In the genomic region with DNA sequence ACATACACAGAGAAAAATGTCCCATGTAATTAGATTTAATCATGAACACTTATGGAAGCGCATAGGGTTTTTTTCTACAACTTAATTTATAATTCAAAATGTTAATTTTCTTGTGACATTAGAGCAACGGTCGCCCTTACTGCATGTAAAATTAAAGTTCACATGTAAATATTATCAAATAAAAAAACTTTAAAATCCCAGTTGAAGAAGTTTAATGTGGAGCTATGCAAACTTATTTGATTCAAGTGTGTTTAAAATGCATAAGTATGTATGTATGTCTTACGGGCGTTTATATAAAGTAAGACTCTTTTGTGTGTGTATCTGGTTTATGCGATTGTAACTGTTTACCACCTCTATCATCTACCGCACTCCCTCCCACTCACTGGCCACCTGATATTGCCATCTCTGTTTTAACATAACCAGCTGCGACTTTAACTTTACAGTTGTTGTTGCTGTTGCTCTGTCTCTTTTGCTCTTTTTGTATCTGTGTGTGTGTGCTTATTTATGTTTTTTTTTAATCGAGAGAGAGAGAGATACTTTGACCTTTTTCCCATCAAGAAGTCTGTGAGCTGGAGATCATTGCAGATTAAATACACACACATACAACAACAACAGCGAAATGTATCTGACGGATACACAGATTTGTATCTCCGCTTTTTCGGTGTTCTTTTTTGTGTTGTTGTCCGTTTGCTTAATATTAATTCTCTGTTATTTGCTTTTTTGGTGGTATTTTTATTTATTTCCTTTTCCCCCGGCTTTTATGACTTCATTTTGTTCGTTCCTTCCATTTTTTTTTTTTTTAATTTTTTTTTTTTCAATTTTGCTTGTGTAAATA, we compare ENCODE assay signal across 1 fruit fly cellular context.
A peak's percentile ranks its signal among the peaks of the same experiment; 100 is the strongest.
TF ChIP-seq lines count a peak whose summit lies in the region.

No protein-coding gene starts in this region.

TF ChIP-seq in whole organism, embryonic, 481 proteins besides CTCF, POLR2A, EP300 and RAD21 (continued from another document and continues in another):
- TF ChIP-seq Hmx (GFP tag; optimal IDR thresholded peaks at IDR 0.05; lab: Kevin White, UChicago) (peak; percentile 68), CG11695 (GFP tag; IDR thresholded peaks at IDR 0.05; lab: Robert Waterston, UW) (peak; percentile 88), CG15601 (tag; optimal IDR thresholded peaks at IDR 0.05; lab: Kevin White, UChicago) (peak; percentile 92), CG6791 (GFP tag; IDR thresholded peaks at IDR 0.05; lab: Robert Waterston, UW; ENCODE audit: partially characterized antibody) (no peak), CG3995 (GFP tag; optimal IDR thresholded peaks at IDR 0.05; lab: Kevin White, UChicago) (no peak), slou (GFP tag; optimal IDR thresholded peaks at IDR 0.05; lab: Kevin White, UChicago) (peak; percentile 88), CG12155 (GFP tag; optimal IDR thresholded peaks at IDR 0.05; lab: Kevin White, UChicago) (peak; percentile 53), lov (optimal IDR thresholded peaks at IDR 0.05; lab: Kevin White, UChicago) (no peak), lov (GFP tag; IDR thresholded peaks at IDR 0.05; lab: Robert Waterston, UW) (no peak), hkb (optimal IDR thresholded peaks at IDR 0.05; lab: Kevin White, UChicago) (no peak), hkb (GFP tag; IDR thresholded peaks at IDR 0.05; lab: Robert Waterston, UW) (peak; percentile 65), CG31365 (tag; optimal IDR thresholded peaks at IDR 0.05; lab: Kevin White, UChicago) (no peak), CG11560 (tag; IDR thresholded peaks at IDR 0.05; lab: Robert Waterston, UW) (no peak), ERR (GFP tag; optimal IDR thresholded peaks at IDR 0.05; lab: Kevin White, UChicago) (no peak), Hr51 (GFP tag; optimal IDR thresholded peaks at IDR 0.05; lab: Kevin White, UChicago) (peak; percentile 82 to 97), CG12391 (tag; optimal IDR thresholded peaks at IDR 0.05; lab: Kevin White, UChicago) (peak; percentile 93), Dad (GFP tag; optimal IDR thresholded peaks at IDR 0.05; lab: Kevin White, UChicago) (peak; percentile 54), Med (GFP tag; lab: Kevin White, UChicago) (peak; percentile 96), HLH54F (GFP tag; optimal IDR thresholded peaks at IDR 0.05; lab: Kevin White, UChicago) (peak; percentile 19), Blimp-1 (GFP tag; optimal IDR thresholded peaks at IDR 0.05; lab: Kevin White, UChicago) (peak; percentile 80), CG6854 (GFP tag; optimal IDR thresholded peaks at IDR 0.05; lab: Kevin White, UChicago) (peak; percentile 67), CG2202 (tag; optimal IDR thresholded peaks at IDR 0.05; lab: Kevin White, UChicago) (peak; percentile 80), gt (GFP tag; IDR thresholded peaks at IDR 0.05; lab: Robert Waterston, UW) (0 out of 2 replicates have a peak, but pooled peaks have one; percentile 10), CG13775 (GFP tag; optimal IDR thresholded peaks at IDR 0.05; lab: Kevin White, UChicago) (peak; percentile 71), tio (GFP tag; optimal IDR thresholded peaks at IDR 0.05; lab: Kevin White, UChicago) (peak; percentile 89), CG8944 (GFP tag; optimal IDR thresholded peaks at IDR 0.05; lab: Kevin White, UChicago) (peak; percentile 67), Adf1 (GFP tag; IDR thresholded peaks at IDR 0.05; lab: Robert Waterston, UW) (no peak), gsb (GFP tag; IDR thresholded peaks at IDR 0.05; lab: Robert Waterston, UW) (no peak), sd (tag; optimal IDR thresholded peaks at IDR 0.05; lab: Kevin White, UChicago) (peak; percentile 69), nerfin-1 (tag; optimal IDR thresholded peaks at IDR 0.05; lab: Kevin White, UChicago) (peak; percentile 78), YL-1 (GFP tag; optimal IDR thresholded peaks at IDR 0.05; lab: Kevin White, UChicago) (peak; percentile 74), CG7963 (GFP tag; IDR thresholded peaks at IDR 0.05; lab: Robert Waterston, UW; ENCODE audit: partially characterized antibody) (no peak), CG14667 (GFP tag; IDR thresholded peaks at IDR 0.05; lab: Robert Waterston, UW) (peak; percentile 51), CG18599 (GFP tag; optimal IDR thresholded peaks at IDR 0.05; lab: Kevin White, UChicago) (peak; percentile 50), sc (optimal IDR thresholded peaks at IDR 0.05; lab: Kevin White, UChicago) (no peak), sc (GFP tag; optimal IDR thresholded peaks at IDR 0.05; lab: Kevin White, UChicago) (peak; percentile 64), CG13624 (GFP tag; optimal IDR thresholded peaks at IDR 0.05; lab: Kevin White, UChicago) (peak; percentile 61), CG6689 (GFP tag; IDR thresholded peaks at IDR 0.05; lab: Robert Waterston, UW) (peak; percentile 78), scrt (GFP tag; optimal IDR thresholded peaks at IDR 0.05; lab: Kevin White, UChicago) (peak; percentile 68), CG6175 (GFP tag; IDR thresholded peaks at IDR 0.05; lab: Robert Waterston, UW) (no peak), ap (GFP tag; IDR thresholded peaks at IDR 0.05; lab: Robert Waterston, UW) (peak; percentile 54), CG14441 (GFP tag; IDR thresholded peaks at IDR 0.05; lab: Robert Waterston, UW) (peak; percentile 72), CG10979 (tag; optimal IDR thresholded peaks at IDR 0.05; lab: Kevin White, UChicago) (peak; percentile 85), Chrac-16 (GFP tag; optimal IDR thresholded peaks at IDR 0.05; lab: Kevin White, UChicago) (peak; percentile 76), hbn (GFP tag; IDR thresholded peaks at IDR 0.05; lab: Robert Waterston, UW; ENCODE audit: partially characterized antibody) (no peak), CG6272 (GFP tag; IDR thresholded peaks at IDR 0.05; lab: Robert Waterston, UW) (0 out of 2 replicates have a peak, but pooled peaks have one; percentile 14), Elba2 (GFP tag; optimal IDR thresholded peaks at IDR 0.05; lab: Kevin White, UChicago) (no peak), trh (GFP tag; optimal IDR thresholded peaks at IDR 0.05; lab: Kevin White, UChicago) (peak; percentile 68), CG11456 (GFP tag; IDR thresholded peaks at IDR 0.05; lab: Robert Waterston, UW) (0 out of 3 replicates have a peak, but pooled peaks have one; percentile 55), danr (GFP tag; IDR thresholded peaks at IDR 0.05; lab: Robert Waterston, UW) (no peak), NC2α (GFP tag; optimal IDR thresholded peaks at IDR 0.05; lab: Kevin White, UChicago) (peak; percentile 73), repo (GFP tag; optimal IDR thresholded peaks at IDR 0.05; lab: Kevin White, UChicago) (no peak), odd (GFP tag; optimal IDR thresholded peaks at IDR 0.05; lab: Kevin White, UChicago) (peak; percentile 83), ash1 (GFP tag; optimal IDR thresholded peaks at IDR 0.05; lab: Kevin White, UChicago) (peak; percentile 84), chm (GFP tag; IDR thresholded peaks at IDR 0.05; lab: Robert Waterston, UW) (peak; percentile 60; the same call in 1 of the 2 replicates), CG14860 (GFP tag; IDR thresholded peaks at IDR 0.05; lab: Robert Waterston, UW; ENCODE audit: partially characterized antibody) (no peak), dysf (GFP tag; IDR thresholded peaks at IDR 0.05; lab: Robert Waterston, UW) (peak; percentile 88), CG42726 (GFP tag; IDR thresholded peaks at IDR 0.05; lab: Robert Waterston, UW; ENCODE audit: partially characterized antibody) (no peak), Hand (GFP tag; optimal IDR thresholded peaks at IDR 0.05; lab: Kevin White, UChicago) (peak; percentile 74), sqz (GFP tag; optimal IDR thresholded peaks at IDR 0.05; lab: Kevin White, UChicago) (peak; percentile 93), CG2889 (GFP tag; IDR thresholded peaks at IDR 0.05; lab: Robert Waterston, UW) (peak; percentile 75), oc (tag; optimal IDR thresholded peaks at IDR 0.05; lab: Kevin White, UChicago) (peak; percentile 72), insv (GFP tag; optimal IDR thresholded peaks at IDR 0.05; lab: Kevin White, UChicago) (peak in 1 of 2 experiments; percentile 26), CG10209 (GFP tag; optimal IDR thresholded peaks at IDR 0.05; lab: Kevin White, UChicago) (peak; percentile 75), Dfd (GFP tag; optimal IDR thresholded peaks at IDR 0.05; lab: Kevin White, UChicago) (no peak), CG12659 (GFP tag; optimal IDR thresholded peaks at IDR 0.05; lab: Kevin White, UChicago) (peak; percentile 96), toy (GFP tag; IDR thresholded peaks at IDR 0.05; lab: Robert Waterston, UW) (no peak), bsh (GFP tag; optimal IDR thresholded peaks at IDR 0.05; lab: Kevin White, UChicago) (peak; percentile 42 to 87), twi (tag; optimal IDR thresholded peaks at IDR 0.05; lab: Kevin White, UChicago) (peak; percentile 82), CG3838 (GFP tag; optimal IDR thresholded peaks at IDR 0.05; lab: Kevin White, UChicago) (peak; percentile 81), tap (tag; optimal IDR thresholded peaks at IDR 0.05; lab: Kevin White, UChicago) (peak; percentile 72), ara (GFP tag; IDR thresholded peaks at IDR 0.05; lab: Robert Waterston, UW) (peak; percentile 60; the same call in 1 of the 2 replicates), D19B (GFP tag; optimal IDR thresholded peaks at IDR 0.05; lab: Kevin White, UChicago) (peak; percentile 52), tna (GFP tag; IDR thresholded peaks at IDR 0.05; lab: Robert Waterston, UW; ENCODE audit: partially characterized antibody) (no peak), Hr39 (optimal IDR thresholded peaks at IDR 0.05; lab: Kevin White, UChicago) (no peak), CG6765 (GFP tag; optimal IDR thresholded peaks at IDR 0.05; lab: Kevin White, UChicago) (peak; percentile 78), fd3F (GFP tag; optimal IDR thresholded peaks at IDR 0.05; lab: Kevin White, UChicago) (peak; percentile 91), HmgD (GFP tag; optimal IDR thresholded peaks at IDR 0.05; lab: Kevin White, UChicago) (no peak), stc (GFP tag; IDR thresholded peaks at IDR 0.05; lab: Robert Waterston, UW) (peak; percentile 67; the same call in 1 of the 2 replicates), lbe (GFP tag; optimal IDR thresholded peaks at IDR 0.05; lab: Kevin White, UChicago) (peak; percentile 47), nau (GFP tag; optimal IDR thresholded peaks at IDR 0.05; lab: Kevin White, UChicago) (peak; percentile 73), lola (GFP tag; optimal IDR thresholded peaks at IDR 0.05; lab: Kevin White, UChicago) (peak in 2 of 3 experiments; percentile 56 to 93), Awh (GFP tag; IDR thresholded peaks at IDR 0.05; lab: Robert Waterston, UW) (0 out of 2 replicates have a peak, but pooled peaks have one; percentile 13), fu2 (GFP tag; optimal IDR thresholded peaks at IDR 0.05; lab: Kevin White, UChicago) (peak; percentile 42), C15 (GFP tag; IDR thresholded peaks at IDR 0.05; lab: Robert Waterston, UW) (no peak), CG4282 (GFP tag; optimal IDR thresholded peaks at IDR 0.05; lab: Kevin White, UChicago) (peak; percentile 8), CG6654 (GFP tag; optimal IDR thresholded peaks at IDR 0.05; lab: Kevin White, UChicago) (peak; percentile 53), CG18262 (tag; optimal IDR thresholded peaks at IDR 0.05; lab: Kevin White, UChicago) (peak; percentile 89), TFAM (GFP tag; optimal IDR thresholded peaks at IDR 0.05; lab: Kevin White, UChicago) (no peak), HLH4C (GFP tag; IDR thresholded peaks at IDR 0.05; lab: Robert Waterston, UW; ENCODE audit: partially characterized antibody) (no peak), Ravus (GFP tag; IDR thresholded peaks at IDR 0.05; lab: Robert Waterston, UW) (no peak), CG14014 (GFP tag; IDR thresholded peaks at IDR 0.05; lab: Robert Waterston, UW) (peak; percentile 32; the same call in 1 of the 2 replicates), Nf-YA (GFP tag; IDR thresholded peaks at IDR 0.05; lab: Robert Waterston, UW) (no peak), CG4854 (GFP tag; optimal IDR thresholded peaks at IDR 0.05; lab: Kevin White, UChicago) (peak; percentile 36), CG34422 (GFP tag; IDR thresholded peaks at IDR 0.05; lab: Robert Waterston, UW) (0 out of 3 replicates have a peak, but pooled peaks have one; percentile 55), Lim3 (GFP tag; IDR thresholded peaks at IDR 0.05; lab: Robert Waterston, UW) (peak; percentile 71), da (GFP tag; optimal IDR thresholded peaks at IDR 0.05; lab: Kevin White, UChicago) (peak; percentile 61), sens-2 (GFP tag; IDR thresholded peaks at IDR 0.05; lab: Robert Waterston, UW) (no peak), otp (GFP tag; IDR thresholded peaks at IDR 0.05; lab: Robert Waterston, UW) (0 out of 3 replicates have a peak, but pooled peaks have one; percentile 18), CG15269 (tag; optimal IDR thresholded peaks at IDR 0.05; lab: Kevin White, UChicago) (peak; percentile 96), CG11696 (GFP tag; IDR thresholded peaks at IDR 0.05; lab: Robert Waterston, UW) (0 out of 2 replicates have a peak, but pooled peaks have one; percentile 44), CG14965 (GFP tag; optimal IDR thresholded peaks at IDR 0.05; lab: Kevin White, UChicago; ENCODE audit: borderline replicate concordance) (no peak), Ptx1 (GFP tag; IDR thresholded peaks at IDR 0.05; lab: Robert Waterston, UW) (peak; percentile 79), Mes4 (GFP tag; optimal IDR thresholded peaks at IDR 0.05; lab: Kevin White, UChicago) (peak; percentile 76), CG30020 (tag; optimal IDR thresholded peaks at IDR 0.05; lab: Kevin White, UChicago) (peak; percentile 46), kah (GFP tag; optimal IDR thresholded peaks at IDR 0.05; lab: Kevin White, UChicago) (peak; percentile 38), nom (GFP tag; optimal IDR thresholded peaks at IDR 0.05; lab: Kevin White, UChicago) (peak; percentile 85), Aef1 (GFP tag; IDR thresholded peaks at IDR 0.05; lab: Robert Waterston, UW) (peak; percentile 62), jing (GFP tag; optimal IDR thresholded peaks at IDR 0.05; lab: Kevin White, UChicago) (peak; percentile 89), Hey (tag; optimal IDR thresholded peaks at IDR 0.05; lab: Kevin White, UChicago) (no peak), z (GFP tag; IDR thresholded peaks at IDR 0.05; lab: Robert Waterston, UW) (no peak), CG18011 (GFP tag; optimal IDR thresholded peaks at IDR 0.05; lab: Kevin White, UChicago) (peak; percentile 50), CG15514 (GFP tag; optimal IDR thresholded peaks at IDR 0.05; lab: Kevin White, UChicago) (peak; percentile 29), CG10147 (GFP tag; optimal IDR thresholded peaks at IDR 0.05; lab: Kevin White, UChicago) (peak; percentile 61), CG8478 (optimal IDR thresholded peaks at IDR 0.05; lab: Kevin White, UChicago) (no peak), Dp (GFP tag; optimal IDR thresholded peaks at IDR 0.05; lab: Kevin White, UChicago) (no peak), CG17912 (GFP tag; optimal IDR thresholded peaks at IDR 0.05; lab: Kevin White, UChicago) (peak; percentile 76), CG17359 (tag; optimal IDR thresholded peaks at IDR 0.05; lab: Kevin White, UChicago) (peak; percentile 78), CG33213 (GFP tag; optimal IDR thresholded peaks at IDR 0.05; lab: Kevin White, UChicago) (peak; percentile 60), trem (tag; optimal IDR thresholded peaks at IDR 0.05; lab: Kevin White, UChicago) (peak; percentile 64)
